Worm (Caenorhabditis elegans): Measurements from ENCODE around the gene lmd-3.

lmd-3 gene

DNA sequence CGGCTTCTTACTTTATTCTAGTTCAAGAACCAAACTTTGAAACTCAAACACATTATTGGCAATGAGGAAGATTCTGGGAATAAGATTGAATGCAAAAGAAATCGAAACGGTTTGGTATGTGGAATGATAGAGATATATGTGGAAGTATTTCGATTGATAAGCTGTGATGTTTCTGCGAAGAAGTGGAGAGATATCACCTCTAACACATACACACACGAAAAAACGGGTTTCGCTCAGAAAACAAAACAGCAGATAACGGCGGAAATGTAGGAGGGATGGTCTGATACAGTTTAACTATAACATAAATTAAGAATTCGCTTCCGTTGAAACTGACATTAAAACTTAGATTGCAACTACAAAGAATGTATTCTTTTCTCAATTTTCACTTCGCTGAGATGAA, 43.3 kb downstream of the lmd-3 start:
- no peak for TF ChIP-seq ceh-22 (tag; optimal IDR thresholded peaks at IDR 0.05)
- TF ChIP-seq ceh-2 (tag; optimal IDR thresholded peaks at IDR 0.05), result no peak
- TF ChIP-seq tbx-2 (tag; optimal IDR thresholded peaks at IDR 0.05), result no peak
- no peak for TF ChIP-seq zip-5 (tag; optimal IDR thresholded peaks at IDR 0.05)
- no peak for TF ChIP-seq F13H6.1 (tag; optimal IDR thresholded peaks at IDR 0.05)
- TF ChIP-seq unc-86 (tag; optimal IDR thresholded peaks at IDR 0.05), result no peak
- no peak for TF ChIP-seq nhr-232 (tag; optimal IDR thresholded peaks at IDR 0.05)
- TF ChIP-seq pha-4 (tag; optimal IDR thresholded peaks at IDR 0.05), result no peak
- no peak for TF ChIP-seq C08G9.2 (tag; optimal IDR thresholded peaks at IDR 0.05)
- TF ChIP-seq T23F11.4 (GFP tag; optimal IDR thresholded peaks at IDR 0.05), result no peak
- TF ChIP-seq elt-4 (tag; optimal IDR thresholded peaks at IDR 0.05), result no peak
- no peak for TF ChIP-seq ahr-1 (tag; optimal IDR thresholded peaks at IDR 0.05)
- TF ChIP-seq fkh-10 (GFP tag; optimal IDR thresholded peaks at IDR 0.05), result no peak
- TF ChIP-seq pros-1 (tag; optimal IDR thresholded peaks at IDR 0.05), result no peak

DNA sequence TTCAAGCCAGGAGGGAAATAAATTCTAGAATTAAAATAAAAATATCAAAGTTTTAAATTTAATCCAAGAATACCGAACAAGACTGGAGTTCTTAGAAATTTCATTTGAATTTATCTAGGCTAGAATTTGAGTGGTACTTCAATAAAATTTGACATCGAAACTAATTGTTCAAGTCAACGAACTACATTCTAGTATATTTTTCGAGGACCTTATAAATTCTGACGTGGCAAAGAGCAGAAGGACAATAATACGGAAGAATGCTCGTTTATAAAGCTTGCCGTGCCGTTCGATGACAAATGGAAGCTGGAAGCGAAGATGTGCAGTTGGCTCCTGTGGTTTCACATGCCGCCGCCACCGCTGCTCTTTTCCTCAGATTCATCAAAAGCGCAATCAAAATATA, 43.8 kb downstream of the lmd-3 start:
- no peak for TF ChIP-seq rnt-1 (tag; optimal IDR thresholded peaks at IDR 0.05)
- TF ChIP-seq dmd-4 (tag; optimal IDR thresholded peaks at IDR 0.05; ENCODE audit: borderline replicate concordance), result no peak
- no peak for TF ChIP-seq eyg-1 (tag; optimal IDR thresholded peaks at IDR 0.05)
- no peak for TF ChIP-seq ama-1 (optimal IDR thresholded peaks at IDR 0.05)
- no peak for TF ChIP-seq ceh-48 (tag; optimal IDR thresholded peaks at IDR 0.05)
- no peak for TF ChIP-seq ceh-14 (tag; optimal IDR thresholded peaks at IDR 0.05)
- no peak for TF ChIP-seq unc-86 (tag; optimal IDR thresholded peaks at IDR 0.05)
- TF ChIP-seq elt-4 (tag; optimal IDR thresholded peaks at IDR 0.05), result no peak
- TF ChIP-seq sox-2 (GFP tag; IDR thresholded peaks at IDR 0.05), result no peak
- no peak for TF ChIP-seq tbx-2 (tag; optimal IDR thresholded peaks at IDR 0.05)
- TF ChIP-seq odd-2 (tag; optimal IDR thresholded peaks at IDR 0.05), result no peak
- no peak for TF ChIP-seq syd-9 (tag; optimal IDR thresholded peaks at IDR 0.05)
- TF ChIP-seq fax-1 (tag; optimal IDR thresholded peaks at IDR 0.05), result no peak
- no peak for TF ChIP-seq gmeb-2 (tag; optimal IDR thresholded peaks at IDR 0.05)
- no peak for TF ChIP-seq pax-1 (tag; optimal IDR thresholded peaks at IDR 0.05)
- no peak for TF ChIP-seq ttx-3 (tag; optimal IDR thresholded peaks at IDR 0.05)
- no peak for TF ChIP-seq sox-4 (tag; optimal IDR thresholded peaks at IDR 0.05)

DNA sequence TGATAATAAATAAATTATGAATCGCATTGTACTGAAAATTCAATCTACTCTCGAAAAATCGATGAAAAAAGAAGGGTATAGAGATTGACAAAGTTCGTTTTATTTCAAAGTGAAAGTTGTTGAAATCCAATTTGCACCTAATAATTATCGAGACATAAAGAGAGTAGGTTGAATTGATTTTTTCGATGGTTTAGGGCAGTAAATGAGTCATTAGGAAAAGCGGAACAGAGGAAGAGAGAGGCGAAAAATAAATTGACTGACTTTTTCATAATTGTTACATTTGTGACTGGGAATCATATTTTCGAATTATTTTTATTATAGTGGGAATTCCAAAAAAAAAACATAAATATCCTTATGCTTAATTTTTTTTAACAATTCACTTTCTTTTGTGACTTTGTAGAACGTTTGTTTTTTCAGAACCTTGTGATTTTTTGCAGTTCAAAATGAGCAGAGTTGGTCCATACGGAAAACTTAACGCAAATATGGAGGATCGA, 50.2 kb downstream of the lmd-3 start, which contains the start of the genes pho-6 and F52E1.3:
pho-6 (minus strand) TSS at position 101 of the 494 bp plus-strand sequence.
F52E1.3 (plus strand) TSS at position 444 of the 494 bp plus-strand sequence.
- TF ChIP-seq zip-5 (tag; optimal IDR thresholded peaks at IDR 0.05) (no peak), C38D4.7 (GFP tag; optimal IDR thresholded peaks at IDR 0.05) (no peak), ets-4 (tag; optimal IDR thresholded peaks at IDR 0.05) (no peak), npax-4 (tag; optimal IDR thresholded peaks at IDR 0.05) (no peak), madf-2 (tag; optimal IDR thresholded peaks at IDR 0.05) (no peak), ceh-34 (tag; optimal IDR thresholded peaks at IDR 0.05) (no peak), odd-2 (tag; optimal IDR thresholded peaks at IDR 0.05) (no peak), fax-1 (tag; optimal IDR thresholded peaks at IDR 0.05) (no peak), elt-4 (tag; optimal IDR thresholded peaks at IDR 0.05) (no peak), unc-42 (tag; optimal IDR thresholded peaks at IDR 0.05) (no peak), che-1 (tag; optimal IDR thresholded peaks at IDR 0.05) (no peak), lim-6 (tag; optimal IDR thresholded peaks at IDR 0.05) (no peak), T23F11.4 (GFP tag; optimal IDR thresholded peaks at IDR 0.05) (no peak), ceh-30 (tag; optimal IDR thresholded peaks at IDR 0.05) (no peak), pros-1 (tag; optimal IDR thresholded peaks at IDR 0.05) (no peak)

DNA sequence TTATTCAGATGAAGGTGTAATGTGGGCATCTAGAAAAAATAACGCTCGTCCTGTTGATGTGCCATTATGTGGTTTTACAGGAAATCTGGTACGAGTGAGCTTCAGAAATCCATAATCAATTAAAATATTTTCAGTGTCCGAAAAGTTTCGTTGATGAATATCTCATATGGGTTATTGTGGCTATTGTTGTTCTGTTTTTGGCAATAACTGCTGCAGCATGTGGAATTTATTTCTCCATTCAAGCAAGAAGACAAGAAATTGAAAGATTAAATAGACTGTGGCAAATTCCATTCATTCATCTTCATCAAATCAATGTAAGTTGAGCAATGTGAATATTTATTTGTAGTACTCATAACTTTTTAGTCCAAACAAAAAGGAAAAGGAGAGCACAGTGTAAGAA, 55.3 kb downstream of the lmd-3 start:
- TF ChIP-seq ceh-31 (tag; optimal IDR thresholded peaks at IDR 0.05), result no peak
- no peak for TF ChIP-seq K02D7.2 (tag; optimal IDR thresholded peaks at IDR 0.05)
- TF ChIP-seq pax-1 (tag; optimal IDR thresholded peaks at IDR 0.05), result no peak
- TF ChIP-seq T23F11.4 (GFP tag; optimal IDR thresholded peaks at IDR 0.05), result no peak
- no peak for TF ChIP-seq ceh-34 (tag; optimal IDR thresholded peaks at IDR 0.05)
- no peak for TF ChIP-seq unc-3 (GFP tag; conservative IDR thresholded peaks at IDR 0.05)
- TF ChIP-seq unc-3 (tag; optimal IDR thresholded peaks at IDR 0.05), result no peak
- TF ChIP-seq ceh-18 (tag; optimal IDR thresholded peaks at IDR 0.05), result no peak
- no peak for TF ChIP-seq odd-2 (tag; optimal IDR thresholded peaks at IDR 0.05)
- no peak for TF ChIP-seq dmd-4 (tag; optimal IDR thresholded peaks at IDR 0.05; ENCODE audit: borderline replicate concordance)
- TF ChIP-seq pat-9 (tag; optimal IDR thresholded peaks at IDR 0.05), result no peak
- no peak for TF ChIP-seq nhr-11 (tag; optimal IDR thresholded peaks at IDR 0.05)

Measured in whole organism, late embryonic.